Worm (Caenorhabditis elegans) whole organism, midembryonic: Measurements from ENCODE around the gene egl-4.
A peak's percentile ranks its signal among the peaks of the same experiment; 100 is the strongest.

Experiments
- T22C8.4 ChIP-seq: fragments of 200-800 bp; sonication (Bioruptor generic); IDR thresholded peaks from 2 replicates; pipeline ENCODE4 v1.3.6; 2022; ENCODE audit warnings: missing genetic modification characterization, missing compliant biosample characterization
- cog-1 ChIP-seq: sonication (generic microtip); optimal IDR thresholded peaks from 2 replicates; lab custom pipeline; 2016; ENCODE audit warnings: missing genetic modification characterization, missing compliant biosample characterization
- flt-1 ChIP-seq: fragments of 200-800 bp; sonication (Bioruptor generic); IDR thresholded peaks from 2 replicates; pipeline ENCODE4 v1.3.6; 2022; ENCODE audit warnings: missing genetic modification characterization, missing compliant biosample characterization
- klf-2 ChIP-seq: fragments of 200-800 bp; sonication (Bioruptor generic); conservative IDR thresholded peaks from 2 replicates; pipeline ENCODE4 v1.3.6; 2022; ENCODE audit warnings: missing genetic modification reagents, missing genetic modification characterization, missing compliant biosample characterization
- med-1 ChIP-seq: sonication (generic microtip); optimal IDR thresholded peaks from 2 replicates; lab custom pipeline; 2017; ENCODE audit warnings: missing genetic modification characterization, mild to moderate bottlenecking, missing compliant biosample characterization, antibody characterized with exemption, missing genetic modification reagents; ENCODE audit not compliant: insufficient read depth
- ref-1 ChIP-seq: fragments of 200-800 bp; sonication (Bioruptor generic); conservative IDR thresholded peaks from 2 replicates; pipeline ENCODE4 v1.3.6; 2022; ENCODE audit warnings: missing genetic modification reagents, missing genetic modification characterization, missing compliant biosample characterization
- tab-1 ChIP-seq: fragments of 200-800 bp; sonication (Bioruptor generic); IDR thresholded peaks from 2 replicates; pipeline ENCODE4 v1.3.6; 2022; ENCODE audit warnings: missing genetic modification characterization, missing compliant biosample characterization
- ztf-23 ChIP-seq: fragments of 200-800 bp; sonication (Bioruptor generic); IDR thresholded peaks from 2 replicates; pipeline ENCODE4 v1.3.6; 2022; ENCODE audit warnings: missing genetic modification reagents, missing genetic modification characterization, missing compliant biosample characterization
- ztf-29 ChIP-seq: fragments of 200-800 bp; sonication (Bioruptor generic); IDR thresholded peaks from 2 replicates; pipeline ENCODE4 v1.3.6; 2022; ENCODE audit warnings: missing genetic modification reagents, missing genetic modification characterization, missing compliant biosample characterization

egl-4 gene

DNA sequence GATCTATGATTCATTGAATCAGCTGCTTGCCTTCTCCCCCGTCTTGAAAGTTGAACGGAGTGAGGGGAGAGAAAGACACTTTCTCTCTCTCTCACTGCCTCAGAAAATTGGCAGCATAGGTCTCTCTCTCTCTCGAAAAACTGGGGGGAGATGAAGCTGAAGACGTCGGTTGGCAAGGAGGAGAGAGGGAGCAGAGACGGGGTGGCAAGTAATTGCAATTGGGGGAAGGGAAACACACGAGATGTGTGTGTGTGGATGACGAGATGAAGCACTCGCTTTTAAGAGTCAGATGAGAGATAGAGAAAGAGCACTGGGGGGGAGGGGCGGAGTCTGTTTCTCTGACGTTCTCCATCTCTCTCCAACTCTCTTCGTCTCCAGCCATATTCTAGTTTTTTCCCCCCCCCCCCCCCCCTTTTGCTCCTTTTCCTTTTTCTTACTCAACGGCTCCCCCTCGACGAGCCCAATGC lies 23.8 kb upstream of the egl-4 start, which contains the start of gene cmk-1:
TSS of gene cmk-1 (plus strand) at position 417 of the 467 bp plus-strand sequence.
- TF ChIP-seq flt-1 (GFP tag; lab: Robert Waterston, UW), result no peak
- no peak for TF ChIP-seq klf-2 (GFP tag; lab: Robert Waterston, UW)
- TF ChIP-seq ref-1 (GFP tag; lab: Robert Waterston, UW), result no peak
- TF ChIP-seq ztf-23 (GFP tag; lab: Robert Waterston, UW), result no peak
- TF ChIP-seq cog-1 (tag; lab: Kevin White, UChicago), result no peak
- no peak for TF ChIP-seq ztf-29 (GFP tag; lab: Robert Waterston, UW)
- TF ChIP-seq tab-1 (GFP tag; lab: Robert Waterston, UW), result no peak
- TF ChIP-seq med-1 (GFP tag; lab: Kevin White, UChicago), result no peak
- no peak for TF ChIP-seq T22C8.4 (GFP tag; lab: Robert Waterston, UW)

- TF ChIP-seq ztf-23 (GFP tag; lab: Robert Waterston, UW) (no peak), ref-1 (GFP tag; lab: Robert Waterston, UW) (no peak), med-1 (GFP tag; lab: Kevin White, UChicago) (no peak), ztf-29 (GFP tag; lab: Robert Waterston, UW) (no peak), cog-1 (tag; lab: Kevin White, UChicago) (no peak), tab-1 (GFP tag; lab: Robert Waterston, UW) (no peak), klf-2 (GFP tag; lab: Robert Waterston, UW) (no peak), T22C8.4 (GFP tag; lab: Robert Waterston, UW) (no peak), flt-1 (GFP tag; lab: Robert Waterston, UW) (no peak)
Measured at ce11 chrIV:1825789-1826188, 22.1 kb upstream of the egl-4 start.

- TF ChIP-seq klf-2 (GFP tag; lab: Robert Waterston, UW), result no peak
- no peak for TF ChIP-seq ztf-29 (GFP tag; lab: Robert Waterston, UW)
- no peak for TF ChIP-seq cog-1 (tag; lab: Kevin White, UChicago)
- no peak for TF ChIP-seq ztf-23 (GFP tag; lab: Robert Waterston, UW)
- no peak for TF ChIP-seq tab-1 (GFP tag; lab: Robert Waterston, UW)
- no peak for TF ChIP-seq T22C8.4 (GFP tag; lab: Robert Waterston, UW)
- TF ChIP-seq flt-1 (GFP tag; lab: Robert Waterston, UW), result no peak
- TF ChIP-seq ref-1 (GFP tag; lab: Robert Waterston, UW), result no peak
- no peak for TF ChIP-seq med-1 (GFP tag; lab: Kevin White, UChicago)
Measured at ce11 chrIV:1826737-1827136, 21.1 kb upstream of the egl-4 start.

DNA sequence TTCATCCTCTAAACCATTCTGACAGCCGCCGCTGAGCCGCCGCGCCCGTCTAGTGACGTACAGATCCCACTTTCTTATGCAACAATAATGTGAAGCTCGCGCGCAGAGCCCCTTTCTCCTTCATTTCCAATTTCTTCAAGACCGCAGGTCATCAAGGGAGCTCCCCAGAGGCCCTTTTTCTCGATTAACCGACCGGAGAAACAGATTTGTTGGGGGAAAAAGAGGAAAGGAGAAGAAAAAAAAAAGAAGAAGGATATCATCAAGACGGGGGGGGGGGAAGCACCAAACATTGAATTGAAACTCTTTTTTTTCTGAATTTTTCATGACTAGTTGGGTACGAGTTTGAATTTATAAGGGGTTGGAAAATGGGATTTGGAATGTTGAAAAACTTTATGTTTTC lies 20.5 kb upstream of the egl-4 start:
- TF ChIP-seq ztf-29 (GFP tag; lab: Robert Waterston, UW) (no peak), T22C8.4 (GFP tag; lab: Robert Waterston, UW) (no peak), ref-1 (GFP tag; lab: Robert Waterston, UW) (no peak), cog-1 (tag; lab: Kevin White, UChicago) (no peak)

DNA sequence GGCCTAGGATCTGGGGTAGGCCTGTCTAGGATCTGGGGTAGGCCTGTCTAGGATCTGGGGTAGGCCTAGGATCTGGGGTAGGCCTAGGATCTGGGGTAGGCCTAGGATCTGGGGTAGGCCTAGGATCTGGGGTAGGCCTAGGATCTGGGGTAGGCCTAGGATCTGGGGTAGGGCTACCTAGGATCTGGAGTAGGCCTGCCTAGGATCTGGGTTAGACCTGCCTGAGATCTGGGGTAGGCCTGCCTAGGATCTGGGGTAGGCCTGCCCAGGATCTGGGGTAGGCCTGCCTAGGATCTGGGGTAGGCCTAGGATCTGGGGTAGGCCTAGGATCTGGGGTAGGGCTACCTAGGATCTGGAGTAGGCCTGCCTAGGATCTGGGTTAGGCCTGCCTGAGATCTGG lies 16.7 kb upstream of the egl-4 start:
- TF ChIP-seq klf-2 (GFP tag; lab: Robert Waterston, UW) (peak; percentile 99), flt-1 (GFP tag; lab: Robert Waterston, UW) (peak; percentile 95), T22C8.4 (GFP tag; lab: Robert Waterston, UW) (peak; percentile 94), tab-1 (GFP tag; lab: Robert Waterston, UW) (peak; percentile 98), ref-1 (GFP tag; lab: Robert Waterston, UW) (peak; percentile 99), ztf-29 (GFP tag; lab: Robert Waterston, UW) (peak; percentile 96), ztf-23 (GFP tag; lab: Robert Waterston, UW) (peak; percentile 97)

DNA sequence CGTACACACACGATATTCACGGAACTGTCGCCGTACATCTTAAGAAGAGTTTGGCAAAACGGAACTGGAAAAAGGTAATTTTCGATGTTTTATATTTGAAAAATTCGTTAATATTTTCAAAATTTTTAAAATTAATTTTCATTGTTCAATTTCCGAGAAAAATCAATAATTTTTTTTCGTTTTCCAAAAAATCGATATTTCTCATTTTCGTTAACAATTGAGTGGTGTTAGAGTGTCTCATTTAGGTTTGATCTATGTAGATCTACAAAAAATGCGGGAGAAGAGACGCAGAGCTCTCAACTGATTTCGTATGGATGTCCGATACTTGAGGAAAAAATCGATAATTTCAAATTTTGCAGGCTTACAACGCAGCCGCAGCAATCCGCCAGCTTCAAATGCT lies 14.8 kb upstream of the egl-4 start:
- peak; percentile 49; the same call in 1 of the 2 replicates for TF ChIP-seq T22C8.4 (GFP tag; lab: Robert Waterston, UW)
- no peak for TF ChIP-seq flt-1 (GFP tag; lab: Robert Waterston, UW)

ce11 chrIV:1834242-1834641 lies 13.6 kb upstream of the egl-4 start, which contains the start of gene ccm-2:
Gene ccm-2, plus strand, starts transcription at chrIV:1834628.
- TF ChIP-seq klf-2 (GFP tag; lab: Robert Waterston, UW) (no peak), tab-1 (GFP tag; lab: Robert Waterston, UW) (no peak), ztf-23 (GFP tag; lab: Robert Waterston, UW) (no peak), ztf-29 (GFP tag; lab: Robert Waterston, UW) (no peak), T22C8.4 (GFP tag; lab: Robert Waterston, UW) (no peak)

ce11 chrIV:1834972-1835371 lies 12.9 kb upstream of the egl-4 start:
- TF ChIP-seq T22C8.4 (GFP tag; lab: Robert Waterston, UW) (0 out of 2 replicates have a peak, but pooled peaks have one; percentile 52), klf-2 (GFP tag; lab: Robert Waterston, UW) (no peak), tab-1 (GFP tag; lab: Robert Waterston, UW) (no peak), ztf-23 (GFP tag; lab: Robert Waterston, UW) (no peak)

DNA sequence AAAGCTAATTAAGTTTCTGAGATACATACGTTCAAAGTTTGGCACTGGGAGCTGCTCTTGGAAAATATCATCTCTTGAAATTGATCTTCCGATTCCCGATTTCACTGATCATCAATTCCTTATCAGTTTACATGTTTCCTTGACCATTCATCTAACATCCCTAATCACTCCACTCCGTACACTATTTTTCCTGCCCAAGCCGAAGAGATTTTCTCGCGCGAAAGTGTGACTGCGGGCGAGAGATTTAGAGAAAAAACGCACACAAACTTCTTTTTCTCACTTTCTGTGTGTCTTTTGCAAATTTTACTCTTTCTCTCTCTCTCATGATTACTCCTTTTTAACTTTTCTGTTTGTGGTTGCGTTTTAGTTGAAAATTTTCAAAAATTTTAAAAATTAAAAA lies 10.7 kb upstream of the egl-4 start:
- TF ChIP-seq ztf-23 (GFP tag; lab: Robert Waterston, UW), result no peak
- peak; percentile 19; the same call in 1 of the 2 replicates for TF ChIP-seq ztf-29 (GFP tag; lab: Robert Waterston, UW)

- no peak for TF ChIP-seq cog-1 (tag; lab: Kevin White, UChicago)
- no peak for TF ChIP-seq klf-2 (GFP tag; lab: Robert Waterston, UW)
- no peak for TF ChIP-seq ztf-23 (GFP tag; lab: Robert Waterston, UW)
- no peak for TF ChIP-seq med-1 (GFP tag; lab: Kevin White, UChicago)
Measured at ce11 chrIV:1838583-1838982, 9.3 kb upstream of the egl-4 start.
